Fruit fly (Drosophila melanogaster) whole organism, embryonic: ENCODE data around the gene TfIIFbeta.

Source experiments
- Awh ChIP-seq: fragments of 200-800 bp; sonication (Bioruptor generic); IDR thresholded peaks from 2 replicates; pipeline ENCODE4, ENCODE4 v1.3.6; 2022; ENCODE audit warnings: missing biosample characterization, missing genetic modification characterization
- B-H2 ChIP-seq: fragments of 200-800 bp; sonication (Bioruptor generic); optimal IDR thresholded peaks from 2 replicates; lab custom pipeline; 2018; ENCODE audit warnings: missing biosample characterization, mild to moderate bottlenecking, missing genetic modification characterization
- Bteb2 ChIP-seq: fragments of 200-800 bp; sonication (Bioruptor generic); optimal IDR thresholded peaks from 2 replicates; lab custom pipeline; 2016; ENCODE audit warnings: missing biosample characterization, missing genetic modification characterization
- CG10462 ChIP-seq: fragments of 200-800 bp; sonication (Bioruptor generic); optimal IDR thresholded peaks from 2 replicates; lab custom pipeline; 2016; ENCODE audit warnings: missing biosample characterization, missing genetic modification characterization
- CG10979 ChIP-seq: fragments of 200-800 bp; sonication (Bioruptor generic); optimal IDR thresholded peaks from 2 replicates; lab custom pipeline; 2018; ENCODE audit warnings: missing biosample characterization, mild to moderate bottlenecking, missing genetic modification characterization, moderate library complexity
- CG12071 ChIP-seq: fragments of 200-800 bp; sonication (Bioruptor generic); optimal IDR thresholded peaks from 3 replicates; lab custom pipeline; 2018; ENCODE audit warnings: missing biosample characterization, mild to moderate bottlenecking, missing genetic modification characterization
- CG12769 ChIP-seq: fragments of 200-800 bp; sonication (Bioruptor generic); optimal IDR thresholded peaks from 2 replicates; lab custom pipeline; 2019; ENCODE audit warnings: missing biosample characterization, mild to moderate bottlenecking, missing genetic modification characterization, moderate library complexity
- CG14860 ChIP-seq: fragments of 200-800 bp; sonication (Bioruptor generic); IDR thresholded peaks from 3 replicates; pipeline ENCODE4 v1.3.6; 2022; ENCODE audit warnings: missing biosample characterization, missing genetic modification characterization; ENCODE audit not compliant: partially characterized antibody
- CG15011 ChIP-seq: fragments of 200-800 bp; sonication (Bioruptor generic); optimal IDR thresholded peaks from 3 replicates; lab custom pipeline; 2018; ENCODE audit warnings: missing biosample characterization, mild to moderate bottlenecking, missing genetic modification characterization
- CG15269 ChIP-seq: fragments of 200-800 bp; sonication (Bioruptor generic); optimal IDR thresholded peaks from 2 replicates; lab custom pipeline; 2018; ENCODE audit warnings: missing biosample characterization, mild to moderate bottlenecking, missing genetic modification characterization, moderate library complexity
- CG1602 ChIP-seq: fragments of 200-800 bp; sonication (Bioruptor generic); optimal IDR thresholded peaks from 3 replicates; lab custom pipeline; 2016; ENCODE audit warnings: missing biosample characterization, missing genetic modification characterization
- CG1603 ChIP-seq: fragments of 200-800 bp; sonication (Bioruptor generic); optimal IDR thresholded peaks from 2 replicates; lab custom pipeline; 2019; ENCODE audit warnings: missing biosample characterization, mild to moderate bottlenecking, missing genetic modification characterization, moderate library complexity
- CG16813 ChIP-seq: fragments of 200-800 bp; sonication (Bioruptor generic); IDR thresholded peaks from 3 replicates; pipeline ENCODE4 v1.3.6; 2022; ENCODE audit warnings: missing biosample characterization, missing genetic modification characterization; ENCODE audit not compliant: partially characterized antibody
- CG1792 ChIP-seq: fragments of 200-800 bp; sonication (Bioruptor generic); optimal IDR thresholded peaks from 2 replicates; lab custom pipeline; 2016; ENCODE audit warnings: missing biosample characterization, missing genetic modification characterization
- CG2199 ChIP-seq: fragments of 200-800 bp; sonication (Bioruptor generic); IDR thresholded peaks from 3 replicates; pipeline ENCODE4 v1.3.6; 2022; ENCODE audit warnings: missing biosample characterization, missing genetic modification characterization
- CG34376 ChIP-seq: fragments of 200-800 bp; sonication (Bioruptor generic); optimal IDR thresholded peaks from 2 replicates; lab custom pipeline; 2018; ENCODE audit warnings: missing biosample characterization, mild to moderate bottlenecking, missing genetic modification characterization
- CG4424 ChIP-seq: fragments of 200-800 bp; sonication (Bioruptor generic); optimal IDR thresholded peaks from 3 replicates; lab custom pipeline; 2016; ENCODE audit warnings: missing biosample characterization, missing genetic modification characterization
- CG4617 ChIP-seq: fragments of 200-800 bp; sonication (Bioruptor generic); optimal IDR thresholded peaks from 3 replicates; lab custom pipeline; 2016; ENCODE audit warnings: missing biosample characterization, missing genetic modification characterization, borderline replicate concordance
- CG6654 ChIP-seq: fragments of 200-800 bp; sonication (Bioruptor generic); optimal IDR thresholded peaks from 2 replicates; lab custom pipeline; 2017; ENCODE audit warnings: missing biosample characterization, mild to moderate bottlenecking, missing genetic modification characterization
- CG7271 ChIP-seq: fragments of 200-800 bp; sonication (Bioruptor generic); optimal IDR thresholded peaks from 2 replicates; lab custom pipeline; 2018; ENCODE audit warnings: missing biosample characterization, mild to moderate bottlenecking, missing genetic modification characterization, moderate library complexity
- Dip3 ChIP-seq: fragments of 200-800 bp; sonication (Bioruptor generic); optimal IDR thresholded peaks from 3 replicates; lab custom pipeline; 2016; ENCODE audit warnings: missing biosample characterization, missing genetic modification characterization
- Ets65A ChIP-seq: fragments of 200-800 bp; sonication (Bioruptor generic); peaks from one replicate; lab custom pipeline; 2016; ENCODE audit warnings: missing biosample characterization, missing genetic modification characterization
- Fer1 ChIP-seq: fragments of 200-800 bp; sonication (Bioruptor generic); optimal IDR thresholded peaks from 2 replicates; lab custom pipeline; 2017; ENCODE audit warnings: missing biosample characterization, mild to moderate bottlenecking, missing genetic modification characterization
- HLH4C ChIP-seq: fragments of 200-800 bp; sonication (Bioruptor generic); IDR thresholded peaks from 3 replicates; pipeline ENCODE4 v1.3.6; 2022; ENCODE audit warnings: missing biosample characterization, missing genetic modification characterization; ENCODE audit not compliant: partially characterized antibody
- Mrtf ChIP-seq: fragments of 200-800 bp; sonication (Bioruptor generic); IDR thresholded peaks from 3 replicates; pipeline ENCODE4 v1.3.6; 2022; ENCODE audit warnings: missing biosample characterization, missing genetic modification characterization
- Oli ChIP-seq: fragments of 200-800 bp; sonication (Bioruptor generic); optimal IDR thresholded peaks from 2 replicates; lab custom pipeline; 2018; ENCODE audit warnings: missing biosample characterization, mild to moderate bottlenecking, missing genetic modification characterization, moderate library complexity
- Rfx ChIP-seq: fragments of 200-800 bp; sonication (Bioruptor generic); IDR thresholded peaks from 2 replicates; pipeline ENCODE4 v1.3.6; 2022; ENCODE audit warnings: missing biosample characterization, missing genetic modification characterization
- Sox100B ChIP-seq: fragments of 200-800 bp; sonication (Bioruptor generic); optimal IDR thresholded peaks from 3 replicates; lab custom pipeline; 2018; ENCODE audit warnings: missing biosample characterization, mild to moderate bottlenecking, missing genetic modification characterization
- Vsx1 ChIP-seq: fragments of 200-800 bp; sonication (Bioruptor generic); optimal IDR thresholded peaks from 2 replicates; lab custom pipeline; 2017; ENCODE audit warnings: missing biosample characterization, mild to moderate bottlenecking, missing genetic modification characterization, missing genetic modification reagents
- ase ChIP-seq: fragments of 200-800 bp; sonication (Bioruptor generic); IDR thresholded peaks from 3 replicates; pipeline ENCODE4 v1.3.6; 2022; ENCODE audit warnings: missing biosample characterization, missing genetic modification characterization
- bbx ChIP-seq: fragments of 200-800 bp; sonication (Bioruptor generic); IDR thresholded peaks from 2 replicates; pipeline ENCODE4 v1.3.6; 2022; ENCODE audit warnings: missing biosample characterization, missing genetic modification characterization; ENCODE audit not compliant: partially characterized antibody
- chif ChIP-seq, 2 experiments: fragments of 200-800 bp; sonication (Bioruptor generic); optimal IDR thresholded peaks; 3 replicates each; lab custom pipeline; 2016; ENCODE audit warnings: missing biosample characterization in 2 of 2, missing genetic modification characterization in 2 of 2
- ci ChIP-seq: fragments of 200-800 bp; sonication (Bioruptor generic); IDR thresholded peaks from 3 replicates; pipeline ENCODE4 v1.3.6; 2022; ENCODE audit warnings: missing biosample characterization, missing genetic modification characterization
- dan ChIP-seq: fragments of 200-800 bp; sonication (Bioruptor generic); IDR thresholded peaks from 2 replicates; pipeline ENCODE4 v1.3.6; 2022; ENCODE audit warnings: missing biosample characterization, missing genetic modification characterization
- danr ChIP-seq: fragments of 200-800 bp; sonication (Bioruptor generic); IDR thresholded peaks from 2 replicates; pipeline ENCODE4 v1.3.6; 2022; ENCODE audit warnings: missing biosample characterization, missing genetic modification characterization
- dati ChIP-seq: fragments of 200-800 bp; sonication (Bioruptor generic); IDR thresholded peaks from 2 replicates; pipeline ENCODE4 v1.3.6; 2022; ENCODE audit warnings: missing biosample characterization, missing genetic modification characterization
- dmrt11E ChIP-seq: fragments of 200-800 bp; sonication (Bioruptor generic); optimal IDR thresholded peaks from 3 replicates; lab custom pipeline; 2018; ENCODE audit warnings: missing biosample characterization, mild to moderate bottlenecking, missing genetic modification characterization, moderate library complexity
- gem ChIP-seq: fragments of 200-800 bp; sonication (Bioruptor generic); optimal IDR thresholded peaks from 2 replicates; lab custom pipeline; 2019; ENCODE audit warnings: missing biosample characterization, mild to moderate bottlenecking, missing genetic modification characterization, moderate library complexity
- grau ChIP-seq: fragments of 200-800 bp; optimal IDR thresholded peaks from 3 replicates; lab custom pipeline; 2019; ENCODE audit warnings: missing biosample characterization, mild to moderate bottlenecking, missing genetic modification characterization, moderate library complexity
- ind ChIP-seq: fragments of 200-800 bp; sonication (Bioruptor generic); optimal IDR thresholded peaks from 3 replicates; lab custom pipeline; 2016; ENCODE audit warnings: missing biosample characterization, missing genetic modification characterization
- klu ChIP-seq: fragments of 200-800 bp; sonication (Bioruptor generic); IDR thresholded peaks from 2 replicates; pipeline ENCODE4 v1.3.6; 2022; ENCODE audit warnings: missing biosample characterization, missing genetic modification characterization
- mirr ChIP-seq: fragments of 200-800 bp; sonication (Bioruptor generic); optimal IDR thresholded peaks from 3 replicates; lab custom pipeline; 2018; ENCODE audit warnings: missing biosample characterization, mild to moderate bottlenecking, missing genetic modification characterization
- mld ChIP-seq: fragments of 200-800 bp; sonication (Bioruptor generic); IDR thresholded peaks from 3 replicates; pipeline ENCODE4 v1.3.6; 2022; ENCODE audit warnings: missing biosample characterization, missing genetic modification characterization; ENCODE audit not compliant: partially characterized antibody
- pho ChIP-seq: fragments of 200-800 bp; sonication (Bioruptor generic); optimal IDR thresholded peaks from 2 replicates; lab custom pipeline; 2016; ENCODE audit warnings: missing biosample characterization, missing genetic modification characterization
- sim ChIP-seq: fragments of 200-800 bp; sonication (Bioruptor generic); IDR thresholded peaks from 2 replicates; pipeline ENCODE4 v1.3.6; 2022; ENCODE audit warnings: missing biosample characterization, missing genetic modification characterization
- sisA ChIP-seq: fragments of 200-800 bp; sonication (Bioruptor generic); IDR thresholded peaks from 2 replicates; pipeline ENCODE4 v1.3.6; 2022; ENCODE audit warnings: missing biosample characterization, missing genetic modification characterization
- tgo ChIP-seq: fragments of 200-800 bp; sonication (Bioruptor generic); IDR thresholded peaks from 3 replicates; pipeline ENCODE4 v1.3.6; 2022; ENCODE audit warnings: missing biosample characterization, missing genetic modification characterization
- tin ChIP-seq: fragments of 200-800 bp; sonication (Bioruptor generic); optimal IDR thresholded peaks from 3 replicates; lab custom pipeline; 2016; ENCODE audit warnings: missing biosample characterization, missing genetic modification characterization
- trem ChIP-seq: fragments of 200-800 bp; optimal IDR thresholded peaks from 3 replicates; lab custom pipeline; 2019; ENCODE audit warnings: missing biosample characterization, mild to moderate bottlenecking, missing genetic modification characterization, moderate library complexity
- wdn ChIP-seq: fragments of 200-800 bp; sonication (Bioruptor generic); IDR thresholded peaks from 2 replicates; pipeline ENCODE4 v1.3.6; 2022; ENCODE audit warnings: missing biosample characterization, missing genetic modification characterization
- zfh1 ChIP-seq: fragments of 200-800 bp; sonication (Bioruptor generic); IDR thresholded peaks from 3 replicates; pipeline ENCODE4 v1.3.6; 2022; ENCODE audit warnings: missing biosample characterization, missing genetic modification characterization

TfIIFbeta gene

DNA sequence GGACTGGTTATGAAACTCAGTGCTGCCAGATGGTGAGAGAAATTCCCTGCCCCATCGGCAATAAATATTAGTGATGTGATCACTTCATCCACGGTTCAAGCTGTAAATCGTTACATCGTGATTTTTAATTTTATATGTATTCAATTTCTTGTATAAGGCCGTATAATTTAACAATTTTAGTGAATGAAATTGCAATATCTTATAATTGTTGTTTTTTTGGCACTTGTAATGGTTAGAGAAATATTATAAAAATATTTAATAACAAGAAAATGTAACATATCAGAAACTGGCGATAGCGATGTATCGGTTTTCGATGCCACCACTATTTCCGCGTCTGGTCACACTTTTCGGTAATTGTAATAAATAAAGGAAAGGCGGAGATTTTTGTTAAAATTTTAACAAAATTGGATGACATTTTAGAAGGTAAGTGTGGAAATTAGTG, 16.5 kb upstream of the TfIIFbeta start, which contains the start of the genes mRpL37 and Rbp1 (continued):
- TF ChIP-seq ci (GFP tag; lab: Robert Waterston, UW) (no peak), CG6654 (GFP tag; lab: Kevin White, UChicago) (peak; percentile 11), dmrt11E (tag; lab: Kevin White, UChicago) (peak; percentile 83), B-H2 (GFP tag; lab: Kevin White, UChicago) (peak; percentile 66), sim (no peak), CG15011 (GFP tag; lab: Kevin White, UChicago) (no peak), Dip3 (GFP tag; lab: Kevin White, UChicago) (peak; percentile 15), HLH4C (peak; percentile 90), Ets65A (GFP tag; lab: Kevin White, UChicago) (peak; percentile 97), CG1603 (tag; lab: Kevin White, UChicago) (no peak), mirr (GFP tag; lab: Kevin White, UChicago) (no peak), CG10462 (GFP tag; lab: Kevin White, UChicago) (peak; percentile 15), zfh1 (peak; percentile 41; the same call in 1 of the 3 replicates), CG15269 (tag; lab: Kevin White, UChicago) (no peak), CG4617 (GFP tag; lab: Kevin White, UChicago) (peak; percentile 84), Vsx1 (GFP tag; lab: Kevin White, UChicago) (no peak), CG12071 (GFP tag; lab: Kevin White, UChicago) (no peak), chif (GFP tag; optimal IDR thresholded peaks at IDR 0.05; lab: Kevin White, UChicago) (peak; percentile 18 to 53), Mrtf (GFP tag; lab: Robert Waterston, UW) (peak; percentile 64; the same call in 1 of the 3 replicates), CG16813 (GFP tag; lab: Robert Waterston, UW) (peak; percentile 91), CG1792 (GFP tag; lab: Kevin White, UChicago) (no peak), mld (GFP tag; lab: Robert Waterston, UW) (peak; percentile 40; the same call in 1 of the 3 replicates), CG4424 (GFP tag; lab: Kevin White, UChicago) (peak; percentile 77), wdn (GFP tag; lab: Robert Waterston, UW) (no peak), klu (GFP tag; lab: Robert Waterston, UW) (peak; percentile 70), gem (tag; lab: Kevin White, UChicago) (peak; percentile 88), CG10979 (tag; lab: Kevin White, UChicago) (peak; percentile 63), trem (peak; percentile 88), Fer1 (GFP tag; lab: Kevin White, UChicago) (peak; percentile 55), danr (peak; percentile 52), dati (GFP tag; lab: Robert Waterston, UW) (no peak), Sox100B (GFP tag; lab: Kevin White, UChicago) (peak; percentile 72), Bteb2 (GFP tag; lab: Kevin White, UChicago) (peak; percentile 54), CG2199 (GFP tag; lab: Robert Waterston, UW) (no peak), ase (peak; percentile 27; the same call in 1 of the 3 replicates), grau (tag; lab: Kevin White, UChicago) (peak; percentile 84), CG14860 (GFP tag; lab: Robert Waterston, UW) (peak; percentile 95), CG34376 (GFP tag; lab: Kevin White, UChicago) (peak; percentile 1), bbx (peak; percentile 56), pho (GFP tag; lab: Kevin White, UChicago) (peak; percentile 40), CG1602 (GFP tag; lab: Kevin White, UChicago) (peak; percentile 76), CG12769 (tag; lab: Kevin White, UChicago) (no peak), sisA (GFP tag; lab: Robert Waterston, UW) (peak; percentile 86), Oli (tag; lab: Kevin White, UChicago) (peak; percentile 66), dan (GFP tag; lab: Robert Waterston, UW) (peak; percentile 43; the same call in 1 of the 2 replicates), tgo (GFP tag; lab: Robert Waterston, UW) (peak; percentile 50; the same call in 2 of the 3 replicates), tin (GFP tag; lab: Kevin White, UChicago) (peak; percentile 78), Rfx (GFP tag; lab: Robert Waterston, UW) (peak; percentile 80), ind (GFP tag; lab: Kevin White, UChicago) (peak; percentile 84), Awh (GFP tag; lab: Robert Waterston, UW) (no peak), CG7271 (tag; lab: Kevin White, UChicago) (no peak)
